Fruit fly (Drosophila melanogaster) whole organism, embryonic: ENCODE data around the gene ND-39.
A peak's percentile ranks its signal among the peaks of the same experiment; 100 is the strongest.

Experiments
- Ada2b ChIP-seq: fragments of 200-800 bp; sonication (Bioruptor generic); IDR thresholded peaks from 2 replicates; pipeline ENCODE4 v1.3.6; 2022; ENCODE audit warnings: missing biosample characterization, missing genetic modification characterization
- Aef1 ChIP-seq: fragments of 200-800 bp; sonication (Bioruptor generic); IDR thresholded peaks from 3 replicates; pipeline ENCODE4 v1.3.6; 2022; ENCODE audit warnings: missing biosample characterization, missing genetic modification characterization
- Atf6 ChIP-seq: fragments of 200-800 bp; sonication (Bioruptor generic); IDR thresholded peaks from 2 replicates; pipeline ENCODE4 v1.3.6; 2022; ENCODE audit warnings: missing biosample characterization, missing genetic modification characterization
- CG10274 ChIP-seq: fragments of 200-800 bp; sonication (Bioruptor generic); optimal IDR thresholded peaks from 3 replicates; lab custom pipeline; 2017; ENCODE audit warnings: missing biosample characterization, mild to moderate bottlenecking, missing genetic modification characterization
- CG10959 ChIP-seq: fragments of 200-800 bp; sonication (Bioruptor generic); IDR thresholded peaks from 2 replicates; pipeline ENCODE4 v1.3.6; 2022; ENCODE audit warnings: missing biosample characterization, missing genetic modification characterization
- CG11085 ChIP-seq: fragments of 200-800 bp; sonication (Bioruptor generic); IDR thresholded peaks from 2 replicates; pipeline ENCODE4 v1.3.6; 2022; ENCODE audit warnings: missing biosample characterization, missing genetic modification characterization
- CG11504 ChIP-seq: fragments of 200-800 bp; sonication (Bioruptor generic); optimal IDR thresholded peaks from 3 replicates; lab custom pipeline; 2019; ENCODE audit warnings: missing biosample characterization, mild to moderate bottlenecking, missing genetic modification characterization, moderate library complexity
- CG12236 ChIP-seq: fragments of 200-800 bp; sonication (Bioruptor generic); optimal IDR thresholded peaks from 2 replicates; lab custom pipeline; 2016; ENCODE audit warnings: missing biosample characterization, missing genetic modification characterization
- CG13296 ChIP-seq: fragments of 200-800 bp; sonication (Bioruptor generic); optimal IDR thresholded peaks from 3 replicates; lab custom pipeline; 2018; ENCODE audit warnings: missing biosample characterization, mild to moderate bottlenecking, missing genetic modification characterization
- CG17568 ChIP-seq: fragments of 200-800 bp; sonication (Bioruptor generic); optimal IDR thresholded peaks from 2 replicates; lab custom pipeline; 2018; ENCODE audit warnings: missing biosample characterization, mild to moderate bottlenecking, missing genetic modification characterization, moderate library complexity
- CG1792 ChIP-seq: fragments of 200-800 bp; sonication (Bioruptor generic); optimal IDR thresholded peaks from 2 replicates; lab custom pipeline; 2016; ENCODE audit warnings: missing biosample characterization, missing genetic modification characterization
- CG4360 ChIP-seq: fragments of 200-800 bp; sonication (Bioruptor generic); IDR thresholded peaks from 2 replicates; pipeline ENCODE4 v1.3.6; 2022; ENCODE audit warnings: missing biosample characterization, missing genetic modification characterization
- CG4854 ChIP-seq: fragments of 200-800 bp; sonication (Bioruptor generic); optimal IDR thresholded peaks from 2 replicates; lab custom pipeline; 2016; ENCODE audit warnings: missing biosample characterization, missing genetic modification characterization, inconsistent platforms
- CG5245 ChIP-seq: fragments of 200-800 bp; sonication (Bioruptor generic); optimal IDR thresholded peaks from 3 replicates; lab custom pipeline; 2016; ENCODE audit warnings: missing biosample characterization, missing genetic modification characterization
- CG7963 ChIP-seq: fragments of 200-800 bp; sonication (Bioruptor generic); IDR thresholded peaks from 3 replicates; pipeline ENCODE4 v1.3.6; 2022; ENCODE audit warnings: missing biosample characterization, missing genetic modification characterization; ENCODE audit not compliant: partially characterized antibody
- CG7987 ChIP-seq: fragments of 200-800 bp; sonication (Bioruptor generic); optimal IDR thresholded peaks from 2 replicates; lab custom pipeline; 2018; ENCODE audit warnings: missing biosample characterization, mild to moderate bottlenecking, missing genetic modification characterization, moderate library complexity
- CG8281 ChIP-seq: fragments of 200-800 bp; sonication (Bioruptor generic); optimal IDR thresholded peaks from 2 replicates; lab custom pipeline; 2018; ENCODE audit warnings: missing biosample characterization, mild to moderate bottlenecking, missing genetic modification characterization, moderate library complexity
- CG8924 ChIP-seq: fragments of 200-800 bp; optimal IDR thresholded peaks from 3 replicates; lab custom pipeline; 2019; ENCODE audit warnings: missing biosample characterization, mild to moderate bottlenecking, missing genetic modification characterization, moderate library complexity
- CHES-1-like ChIP-seq: fragments of 200-800 bp; sonication (Bioruptor generic); optimal IDR thresholded peaks from 2 replicates; lab custom pipeline; 2016; ENCODE audit warnings: missing biosample characterization, missing genetic modification characterization
- CoRest ChIP-seq: fragments of 200-800 bp; sonication (Bioruptor generic); optimal IDR thresholded peaks from 3 replicates; lab custom pipeline; 2018; ENCODE audit warnings: missing biosample characterization, mild to moderate bottlenecking, missing genetic modification characterization, moderate library complexity
- Dll ChIP-seq: fragments of 200-800 bp; sonication (Bioruptor generic); IDR thresholded peaks from 4 replicates; pipeline ENCODE4 v1.3.6; 2022; ENCODE audit warnings: missing biosample characterization, missing genetic modification characterization; ENCODE audit not compliant: partially characterized antibody
- ERR ChIP-seq: fragments of 200-800 bp; sonication (Bioruptor generic); optimal IDR thresholded peaks from 2 replicates; lab custom pipeline; 2016; ENCODE audit warnings: missing biosample characterization, missing genetic modification characterization
- Sry-δ ChIP-seq: fragments of 200-800 bp; sonication (Bioruptor generic); optimal IDR thresholded peaks from 2 replicates; lab custom pipeline; 2016; ENCODE audit warnings: missing biosample characterization, missing genetic modification characterization
- Taf1 ChIP-seq: fragments of 200-800 bp; sonication (Bioruptor generic); IDR thresholded peaks from 2 replicates; pipeline ENCODE4 v1.3.6; 2022; ENCODE audit warnings: missing biosample characterization, missing genetic modification characterization
- Xrp1 ChIP-seq: fragments of 200-800 bp; sonication (Bioruptor generic); IDR thresholded peaks from 2 replicates; pipeline ENCODE4 v1.3.6; 2022; ENCODE audit warnings: missing biosample characterization, missing genetic modification characterization
- ac ChIP-seq: fragments of 200-800 bp; sonication (Bioruptor generic); optimal IDR thresholded peaks from 3 replicates; lab custom pipeline; 2017; ENCODE audit warnings: missing biosample characterization, mild to moderate bottlenecking, missing genetic modification characterization
- amos ChIP-seq: fragments of 200-800 bp; sonication (Bioruptor generic); IDR thresholded peaks from 2 replicates; pipeline ENCODE4 v1.3.6; 2022; ENCODE audit warnings: missing biosample characterization, missing genetic modification characterization; ENCODE audit not compliant: partially characterized antibody
- ara ChIP-seq: fragments of 200-800 bp; sonication (Bioruptor generic); IDR thresholded peaks from 2 replicates; pipeline ENCODE4 v1.3.6; 2022; ENCODE audit warnings: missing biosample characterization, missing genetic modification characterization
- caup ChIP-seq: fragments of 200-800 bp; sonication (Bioruptor generic); optimal IDR thresholded peaks from 3 replicates; lab custom pipeline; 2017; ENCODE audit warnings: missing biosample characterization, mild to moderate bottlenecking, missing genetic modification characterization, moderate library complexity; ENCODE audit not compliant: severe bottlenecking
- chm ChIP-seq: fragments of 200-800 bp; sonication (Bioruptor generic); IDR thresholded peaks from 2 replicates; pipeline ENCODE4 v1.3.6; 2022; ENCODE audit warnings: missing biosample characterization, missing genetic modification characterization
- chn ChIP-seq: fragments of 200-800 bp; sonication (Bioruptor generic); optimal IDR thresholded peaks from 2 replicates; lab custom pipeline; 2016; ENCODE audit warnings: missing biosample characterization, missing genetic modification characterization
- esg ChIP-seq: fragments of 200-800 bp; sonication (Bioruptor generic); conservative IDR thresholded peaks from 2 replicates; pipeline ENCODE4 v1.3.6; 2022; ENCODE audit warnings: missing biosample characterization, missing genetic modification characterization
- insv ChIP-seq, 2 experiments: fragments of 200-800 bp; sonication (Bioruptor generic); optimal IDR thresholded peaks; 3 replicates each; lab custom pipeline; 2016 to 2018; ENCODE audit warnings: missing biosample characterization in 2 of 2, missing genetic modification characterization in 2 of 2
- jing ChIP-seq: fragments of 200-800 bp; sonication (Bioruptor generic); optimal IDR thresholded peaks from 2 replicates; lab custom pipeline; 2018; ENCODE audit warnings: missing biosample characterization, mild to moderate bottlenecking, missing genetic modification characterization
- kay ChIP-seq: fragments of 200-800 bp; sonication (Bioruptor generic); optimal IDR thresholded peaks from 2 replicates; lab custom pipeline; 2016; ENCODE audit warnings: missing biosample characterization, missing genetic modification characterization
- kni ChIP-seq: fragments of 200-800 bp; sonication (Bioruptor generic); optimal IDR thresholded peaks from 3 replicates; lab custom pipeline; 2017; ENCODE audit warnings: mild to moderate bottlenecking, missing biosample characterization, missing genetic modification reagents, missing genetic modification characterization
- lola ChIP-seq, 3 experiments: fragments of >200 bp in 2 of 3; fragments of 200-800 bp in 1 of 3; sonication (Bioruptor generic) in 1 of 3; optimal IDR thresholded peaks; 2 replicates each; lab custom pipeline; 2017 to 2019; ENCODE audit warnings: missing biosample characterization in 3 of 3, missing genetic modification characterization in 3 of 3, mild to moderate bottlenecking in 1 of 3, moderate library complexity in 1 of 3
- maf-S ChIP-seq: fragments of 200-800 bp; sonication (Bioruptor generic); optimal IDR thresholded peaks from 2 replicates; lab custom pipeline; 2016; ENCODE audit warnings: missing biosample characterization, missing genetic modification characterization
- odd ChIP-seq: fragments of 200-800 bp; sonication (Bioruptor generic); optimal IDR thresholded peaks from 2 replicates; lab custom pipeline; 2017; ENCODE audit warnings: missing biosample characterization, mild to moderate bottlenecking, missing genetic modification characterization
- org-1 ChIP-seq: fragments of 200-800 bp; sonication (Bioruptor generic); optimal IDR thresholded peaks from 2 replicates; lab custom pipeline; 2017; ENCODE audit warnings: missing biosample characterization, missing genetic modification characterization
- peb ChIP-seq: fragments of 200-800 bp; sonication (Bioruptor generic); IDR thresholded peaks from 2 replicates; pipeline ENCODE4 v1.3.6; 2022; ENCODE audit warnings: missing biosample characterization, missing genetic modification characterization
- prd ChIP-seq, 3 experiments: fragments of >200 bp in 2 of 3; fragments of 200-800 bp in 1 of 3; sonication (Bioruptor generic) in 1 of 3; optimal IDR thresholded peaks in 2 of 3; IDR thresholded peaks in 1 of 3; 2 replicates in 2 of 3; 3 replicates in 1 of 3; pipeline versions ENCODE4 v1.3.6 to Lab custom; 2017 to 2022; ENCODE audit warnings: missing biosample characterization in 1 of 3, missing genetic modification characterization in 1 of 3
- stc ChIP-seq: fragments of 200-800 bp; sonication (Bioruptor generic); IDR thresholded peaks from 2 replicates; pipeline ENCODE4 v1.3.6; 2022; ENCODE audit warnings: missing biosample characterization, missing genetic modification characterization
- tap ChIP-seq: fragments of 200-800 bp; optimal IDR thresholded peaks from 3 replicates; lab custom pipeline; 2019; ENCODE audit warnings: missing biosample characterization, mild to moderate bottlenecking, missing genetic modification characterization, moderate library complexity
- tup ChIP-seq: fragments of 200-800 bp; sonication (Bioruptor generic); optimal IDR thresholded peaks from 2 replicates; lab custom pipeline; 2016; ENCODE audit warnings: missing biosample characterization, mild to moderate bottlenecking, missing genetic modification characterization, moderate library complexity
- unpg ChIP-seq: fragments of 200-800 bp; sonication (Bioruptor generic); optimal IDR thresholded peaks from 3 replicates; lab custom pipeline; 2018; ENCODE audit warnings: missing biosample characterization, mild to moderate bottlenecking, missing genetic modification characterization, moderate library complexity
- wdn ChIP-seq: fragments of 200-800 bp; sonication (Bioruptor generic); IDR thresholded peaks from 2 replicates; pipeline ENCODE4 v1.3.6; 2022; ENCODE audit warnings: missing biosample characterization, missing genetic modification characterization
- yki ChIP-seq: fragments of >200 bp; optimal IDR thresholded peaks from 3 replicates; lab custom pipeline; 2018
- zfh1 ChIP-seq: fragments of 200-800 bp; sonication (Bioruptor generic); IDR thresholded peaks from 3 replicates; pipeline ENCODE4 v1.3.6; 2022; ENCODE audit warnings: missing biosample characterization, missing genetic modification characterization

Gene ND-39

DNA sequence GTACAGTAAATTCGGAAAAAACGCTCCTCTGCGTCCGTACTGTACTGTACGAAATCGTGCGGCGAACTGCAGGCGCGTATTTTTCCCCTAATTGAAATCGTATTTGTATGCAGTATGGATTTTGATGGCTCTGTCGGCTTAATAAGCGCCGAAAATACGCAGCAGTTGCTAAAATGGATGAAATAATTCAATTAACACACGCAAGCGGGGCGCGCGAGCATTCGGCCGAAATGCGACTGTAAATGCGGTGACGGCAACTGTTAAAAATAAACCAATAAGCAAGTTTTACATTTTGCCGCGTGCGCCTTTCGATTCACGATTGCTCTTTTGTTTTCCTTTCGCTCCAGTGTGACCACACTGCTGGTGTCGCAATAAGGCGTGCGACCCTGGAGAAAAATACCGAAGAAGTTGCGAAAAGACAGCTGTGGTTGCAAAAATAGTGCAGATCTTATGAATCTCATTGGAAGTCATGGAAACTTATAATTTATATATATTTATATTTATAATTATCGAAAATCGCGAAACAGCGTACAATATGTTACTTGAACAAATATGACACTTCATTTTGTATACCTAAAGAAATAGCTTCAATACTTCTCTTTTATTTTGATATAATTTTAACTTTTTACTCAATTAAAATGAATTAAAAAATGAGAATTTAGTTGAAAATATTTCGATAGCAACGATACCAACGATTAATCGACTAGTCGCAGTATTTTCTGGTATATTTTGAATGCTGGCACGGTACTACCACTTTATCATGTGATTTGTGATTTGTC is 18.7 kb upstream of the ND-39 start, which contains the start of the genes CG32428 and CG5969 (continued):
- TF ChIP-seq CG17568 (GFP tag; lab: Kevin White, UChicago) = no peak
- no peak for TF ChIP-seq Dll
- TF ChIP-seq ac (GFP tag; lab: Kevin White, UChicago) = no peak
- no peak for TF ChIP-seq maf-S (GFP tag; lab: Kevin White, UChicago)
- TF ChIP-seq odd (GFP tag; lab: Kevin White, UChicago) = peak; percentile 15
- no peak for TF ChIP-seq CG10274
- peak; percentile 41; the same call in 1 of the 2 replicates for TF ChIP-seq CG11085 (GFP tag; lab: Robert Waterston, UW)
- peak in 1 of 2 experiments; percentile 70 for TF ChIP-seq insv (GFP tag; optimal IDR thresholded peaks at IDR 0.05; lab: Kevin White, UChicago)
- TF ChIP-seq Ada2b (GFP tag; lab: Robert Waterston, UW) = peak; percentile 50
- TF ChIP-seq CG11504 (tag; lab: Kevin White, UChicago) = peak; percentile 84
- peak; percentile 12 for TF ChIP-seq CG7987 (GFP tag; lab: Kevin White, UChicago)
- no peak for TF ChIP-seq CG1792 (GFP tag; lab: Kevin White, UChicago)
- TF ChIP-seq tap = peak; percentile 38
- peak; percentile 52 for TF ChIP-seq esg (GFP tag; lab: Robert Waterston, UW)
- no peak for TF ChIP-seq org-1 (GFP tag; lab: Kevin White, UChicago)
- TF ChIP-seq CG12236 = no peak
- no peak for TF ChIP-seq CG10959 (GFP tag; lab: Robert Waterston, UW)
- TF ChIP-seq stc = no peak
- peak; percentile 4 for TF ChIP-seq chn (GFP tag; lab: Kevin White, UChicago)
- no peak for TF ChIP-seq jing (GFP tag; lab: Kevin White, UChicago)
- TF ChIP-seq unpg (GFP tag; lab: Kevin White, UChicago) = peak; percentile 67
- TF ChIP-seq chm = peak; percentile 46; the same call in 1 of the 2 replicates
- peak; percentile 44 for TF ChIP-seq CG13296 (GFP tag; lab: Kevin White, UChicago)
- TF ChIP-seq ara (GFP tag; lab: Robert Waterston, UW) = no peak
- no peak for TF ChIP-seq prd (optimal IDR thresholded peaks at IDR 0.05; lab: Kevin White, UChicago)
- peak; percentile 65 for TF ChIP-seq prd (GFP tag; IDR thresholded peaks at IDR 0.05; lab: Robert Waterston, UW)
- no peak for TF ChIP-seq peb
- no peak for TF ChIP-seq CG7963 (GFP tag; lab: Robert Waterston, UW)
- no peak for TF ChIP-seq tup (GFP tag; lab: Kevin White, UChicago)
- peak; percentile 44; the same call in 1 of the 2 replicates for TF ChIP-seq Xrp1
- 0 out of 2 replicates have a peak, but pooled peaks have one; percentile 43 for TF ChIP-seq wdn (GFP tag; lab: Robert Waterston, UW)
- TF ChIP-seq Atf6 (GFP tag; lab: Robert Waterston, UW) = peak; percentile 9; the same call in 1 of the 2 replicates
- TF ChIP-seq kni (GFP tag; lab: Kevin White, UChicago) = no peak
- peak; percentile 49 for TF ChIP-seq Taf1 (GFP tag; lab: Robert Waterston, UW)
- TF ChIP-seq yki (lab: Kevin White, UChicago) = no peak
- TF ChIP-seq kay (GFP tag; lab: Kevin White, UChicago) = peak; percentile 1
- TF ChIP-seq CoRest = peak; percentile 79
- TF ChIP-seq CG4854 (GFP tag; lab: Kevin White, UChicago) = no peak
- peak; percentile 65 for TF ChIP-seq caup (GFP tag; lab: Kevin White, UChicago)
- peak; percentile 68 for TF ChIP-seq Aef1
- peak; percentile 0 for TF ChIP-seq CG8281
- no peak for TF ChIP-seq CG4360 (GFP tag; lab: Robert Waterston, UW)
- no peak for TF ChIP-seq lola (GFP tag; optimal IDR thresholded peaks at IDR 0.05; lab: Kevin White, UChicago)
- TF ChIP-seq CG5245 (GFP tag; lab: Kevin White, UChicago) = no peak
- peak; percentile 70 for TF ChIP-seq CG8924 (tag; lab: Kevin White, UChicago)
- no peak for TF ChIP-seq CHES-1-like (GFP tag; lab: Kevin White, UChicago)
- no peak for TF ChIP-seq Sry-δ (GFP tag; lab: Kevin White, UChicago)
- no peak for TF ChIP-seq amos
- TF ChIP-seq zfh1 = peak; percentile 62; the same call in 2 of the 3 replicates
- TF ChIP-seq ERR (GFP tag; lab: Kevin White, UChicago) = no peak
